Worm (Caenorhabditis elegans) whole organism, midembryonic: ENCODE data around the gene gcy-34.

Experiments used
- T22C8.4 ChIP-seq: fragments of 200-800 bp; sonication (Bioruptor generic); IDR thresholded peaks from 2 replicates; pipeline ENCODE4 v1.3.6; 2022; ENCODE audit warnings: missing genetic modification characterization, missing compliant biosample characterization
- cog-1 ChIP-seq: sonication (generic microtip); optimal IDR thresholded peaks from 2 replicates; lab custom pipeline; 2016; ENCODE audit warnings: missing genetic modification characterization, missing compliant biosample characterization
- flt-1 ChIP-seq: fragments of 200-800 bp; sonication (Bioruptor generic); IDR thresholded peaks from 2 replicates; pipeline ENCODE4 v1.3.6; 2022; ENCODE audit warnings: missing genetic modification characterization, missing compliant biosample characterization
- klf-2 ChIP-seq: fragments of 200-800 bp; sonication (Bioruptor generic); conservative IDR thresholded peaks from 2 replicates; pipeline ENCODE4 v1.3.6; 2022; ENCODE audit warnings: missing genetic modification reagents, missing genetic modification characterization, missing compliant biosample characterization
- ref-1 ChIP-seq: fragments of 200-800 bp; sonication (Bioruptor generic); conservative IDR thresholded peaks from 2 replicates; pipeline ENCODE4 v1.3.6; 2022; ENCODE audit warnings: missing genetic modification reagents, missing genetic modification characterization, missing compliant biosample characterization
- tab-1 ChIP-seq: fragments of 200-800 bp; sonication (Bioruptor generic); IDR thresholded peaks from 2 replicates; pipeline ENCODE4 v1.3.6; 2022; ENCODE audit warnings: missing genetic modification characterization, missing compliant biosample characterization
- ztf-23 ChIP-seq: fragments of 200-800 bp; sonication (Bioruptor generic); IDR thresholded peaks from 2 replicates; pipeline ENCODE4 v1.3.6; 2022; ENCODE audit warnings: missing genetic modification reagents, missing genetic modification characterization, missing compliant biosample characterization
- ztf-29 ChIP-seq: fragments of 200-800 bp; sonication (Bioruptor generic); IDR thresholded peaks from 2 replicates; pipeline ENCODE4 v1.3.6; 2022; ENCODE audit warnings: missing genetic modification reagents, missing genetic modification characterization, missing compliant biosample characterization

ce11 chrV:13356210-13356609 is 29.5 kb downstream of the gcy-34 start:
- TF ChIP-seq flt-1 (no peak), ref-1 (no peak), tab-1 (GFP tag; lab: Robert Waterston, UW) (no peak), T22C8.4 (GFP tag; lab: Robert Waterston, UW) (no peak), ztf-29 (no peak), ztf-23 (GFP tag; lab: Robert Waterston, UW) (no peak), cog-1 (tag; lab: Kevin White, UChicago) (no peak), klf-2 (no peak)
